Worm (Caenorhabditis elegans): ENCODE results near the gene F09E10.1.

DNA sequence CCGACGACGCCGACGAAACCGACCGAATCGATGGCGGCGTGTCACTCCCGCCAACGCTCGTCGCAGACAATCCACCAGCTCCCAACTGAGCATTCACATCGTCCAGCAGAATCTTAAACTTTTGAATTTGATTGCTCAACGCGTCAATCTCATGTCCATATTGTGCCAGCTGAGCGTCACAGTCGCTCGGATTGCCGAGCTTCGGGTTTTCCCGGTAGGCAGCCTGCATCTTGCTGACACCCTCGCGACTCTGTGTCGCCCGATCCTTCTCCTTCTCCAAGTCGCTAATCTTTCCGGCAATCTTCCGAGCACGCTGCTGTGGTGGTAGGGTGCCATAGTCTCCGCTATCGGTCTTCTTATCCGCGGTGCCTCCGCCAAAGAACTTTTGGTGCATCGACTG, 9.7 kb downstream of the F09E10.1 start:
- TF ChIP-seq nhr-76 (tag; optimal IDR thresholded peaks at IDR 0.05) (no peak), lin-13 (tag; optimal IDR thresholded peaks at IDR 0.05) (no peak), drap-1 (GFP tag; optimal IDR thresholded peaks at IDR 0.05) (no peak), blmp-1 (tag; optimal IDR thresholded peaks at IDR 0.05) (no peak), ztf-11 (tag; optimal IDR thresholded peaks at IDR 0.05) (no peak), pha-4 (tag; optimal IDR thresholded peaks at IDR 0.05) (no peak)
